Fruit fly (Drosophila melanogaster) whole organism, embryonic: ENCODE results near the gene Rabex-5.

ENCODE experiments used
- CG10654 ChIP-seq: fragments of 200-800 bp; sonication (Bioruptor generic); optimal IDR thresholded peaks from 2 replicates; lab custom pipeline; 2016; ENCODE audit warnings: missing biosample characterization, missing genetic modification characterization
- CG12391 ChIP-seq: fragments of 200-800 bp; sonication (Bioruptor generic); optimal IDR thresholded peaks from 3 replicates; lab custom pipeline; 2018; ENCODE audit warnings: missing biosample characterization, mild to moderate bottlenecking, missing genetic modification characterization, moderate library complexity
- CG13287 ChIP-seq: fragments of 200-800 bp; sonication (Bioruptor generic); IDR thresholded peaks from 2 replicates; pipeline ENCODE4 v1.3.6; 2022; ENCODE audit warnings: missing biosample characterization, missing genetic modification characterization; ENCODE audit not compliant: partially characterized antibody
- CG13775 ChIP-seq: fragments of 200-800 bp; sonication (Bioruptor generic); optimal IDR thresholded peaks from 3 replicates; lab custom pipeline; 2017; ENCODE audit warnings: missing biosample characterization, mild to moderate bottlenecking, missing genetic modification characterization
- CG14710 ChIP-seq: fragments of 200-800 bp; sonication (Bioruptor generic); optimal IDR thresholded peaks from 3 replicates; lab custom pipeline; 2019; ENCODE audit warnings: missing biosample characterization, mild to moderate bottlenecking, missing genetic modification characterization, moderate library complexity
- CG15601 ChIP-seq: fragments of 200-800 bp; sonication (Bioruptor generic); optimal IDR thresholded peaks from 3 replicates; lab custom pipeline; 2019; ENCODE audit warnings: missing biosample characterization, mild to moderate bottlenecking, missing genetic modification characterization, moderate library complexity
- CG1603 ChIP-seq: fragments of 200-800 bp; sonication (Bioruptor generic); optimal IDR thresholded peaks from 2 replicates; lab custom pipeline; 2019; ENCODE audit warnings: missing biosample characterization, mild to moderate bottlenecking, missing genetic modification characterization, moderate library complexity
- CG17186 ChIP-seq: fragments of 200-800 bp; sonication (Bioruptor generic); optimal IDR thresholded peaks from 3 replicates; lab custom pipeline; 2017; ENCODE audit warnings: missing biosample characterization, missing genetic modification reagents, missing genetic modification characterization
- CG17328 ChIP-seq: fragments of 200-800 bp; sonication (Bioruptor generic); IDR thresholded peaks from 2 replicates; pipeline ENCODE4 v1.3.6; 2022; ENCODE audit warnings: missing biosample characterization, missing genetic modification characterization
- CG17359 ChIP-seq: fragments of 200-800 bp; sonication (Bioruptor generic); optimal IDR thresholded peaks from 3 replicates; lab custom pipeline; 2018; ENCODE audit warnings: missing biosample characterization, mild to moderate bottlenecking, missing genetic modification characterization, moderate library complexity
- CG17361 ChIP-seq: fragments of 200-800 bp; sonication (Bioruptor generic); IDR thresholded peaks from 3 replicates; pipeline ENCODE4 v1.3.6; 2022; ENCODE audit warnings: missing biosample characterization, missing genetic modification characterization
- CG17802 ChIP-seq: fragments of 200-800 bp; sonication (Bioruptor generic); optimal IDR thresholded peaks from 2 replicates; lab custom pipeline; 2018; ENCODE audit warnings: missing biosample characterization, mild to moderate bottlenecking, missing genetic modification characterization, moderate library complexity
- CG2120 ChIP-seq: fragments of 200-800 bp; sonication (Bioruptor generic); optimal IDR thresholded peaks from 3 replicates; lab custom pipeline; 2016; ENCODE audit warnings: missing biosample characterization, missing genetic modification characterization
- CG30020 ChIP-seq: fragments of 200-800 bp; optimal IDR thresholded peaks from 2 replicates; lab custom pipeline; 2019; ENCODE audit warnings: missing biosample characterization, mild to moderate bottlenecking, missing genetic modification characterization, moderate library complexity
- CG3065 ChIP-seq: fragments of 200-800 bp; sonication (Bioruptor generic); optimal IDR thresholded peaks from 2 replicates; lab custom pipeline; 2016; ENCODE audit warnings: missing biosample characterization, missing genetic modification characterization
- CG3847 ChIP-seq: fragments of 200-800 bp; sonication (Bioruptor generic); IDR thresholded peaks from 2 replicates; pipeline ENCODE4 v1.3.6; 2022; ENCODE audit warnings: missing biosample characterization, missing genetic modification characterization
- CG4617 ChIP-seq: fragments of 200-800 bp; sonication (Bioruptor generic); optimal IDR thresholded peaks from 3 replicates; lab custom pipeline; 2016; ENCODE audit warnings: missing biosample characterization, missing genetic modification characterization, borderline replicate concordance
- CG5953 ChIP-seq: fragments of 200-800 bp; sonication (Bioruptor generic); IDR thresholded peaks from 2 replicates; pipeline ENCODE4 v1.3.6; 2022; ENCODE audit warnings: missing biosample characterization, missing genetic modification characterization
- CG7928 ChIP-seq: fragments of 200-800 bp; sonication (Bioruptor generic); optimal IDR thresholded peaks from 2 replicates; lab custom pipeline; 2017; ENCODE audit warnings: missing biosample characterization, mild to moderate bottlenecking, missing genetic modification characterization
- CG8388 ChIP-seq: fragments of 200-800 bp; sonication (Bioruptor generic); optimal IDR thresholded peaks from 2 replicates; lab custom pipeline; 2019; ENCODE audit warnings: missing biosample characterization, mild to moderate bottlenecking, missing genetic modification characterization, moderate library complexity
- CG9727 ChIP-seq: fragments of 200-800 bp; sonication (Bioruptor generic); optimal IDR thresholded peaks from 3 replicates; lab custom pipeline; 2017; ENCODE audit warnings: missing biosample characterization, mild to moderate bottlenecking, missing genetic modification characterization
- Chrac-16 ChIP-seq: fragments of 200-800 bp; sonication (Bioruptor generic); optimal IDR thresholded peaks from 3 replicates; lab custom pipeline; 2016; ENCODE audit warnings: missing biosample characterization, missing genetic modification characterization
- Dip3 ChIP-seq: fragments of 200-800 bp; sonication (Bioruptor generic); optimal IDR thresholded peaks from 3 replicates; lab custom pipeline; 2016; ENCODE audit warnings: missing biosample characterization, missing genetic modification characterization
- E2f2 ChIP-seq: fragments of 200-800 bp; sonication (Bioruptor generic); IDR thresholded peaks from 2 replicates; pipeline ENCODE4 v1.3.6; 2022; ENCODE audit warnings: missing biosample characterization, missing genetic modification characterization
- HLH4C ChIP-seq: fragments of 200-800 bp; sonication (Bioruptor generic); IDR thresholded peaks from 3 replicates; pipeline ENCODE4 v1.3.6; 2022; ENCODE audit warnings: missing biosample characterization, missing genetic modification characterization; ENCODE audit not compliant: partially characterized antibody
- Kr ChIP-seq: fragments of 200-800 bp; sonication (Bioruptor generic); optimal IDR thresholded peaks from 2 replicates; lab custom pipeline; 2017; ENCODE audit warnings: missing biosample characterization, mild to moderate bottlenecking, missing genetic modification characterization
- Lhr ChIP-seq: fragments of 200-800 bp; sonication (Bioruptor generic); optimal IDR thresholded peaks from 3 replicates; lab custom pipeline; 2017; ENCODE audit warnings: mild to moderate bottlenecking, missing biosample characterization, missing genetic modification reagents, missing genetic modification characterization
- Med ChIP-seq: fragments of 200-800 bp; sonication (Bioruptor generic); peaks from one replicate; lab custom pipeline; 2016; ENCODE audit warnings: missing biosample characterization, missing genetic modification characterization, mild to moderate bottlenecking, inconsistent platforms, moderate library complexity
- NC2β ChIP-seq: fragments of 200-800 bp; sonication (Bioruptor generic); optimal IDR thresholded peaks from 2 replicates; lab custom pipeline; 2016; ENCODE audit warnings: missing biosample characterization, missing genetic modification characterization
- Pdp1 ChIP-seq, 2 experiments: fragments of 200-800 bp; sonication (Bioruptor generic); optimal IDR thresholded peaks; 3 replicates each; lab custom pipeline; 2016; ENCODE audit warnings: missing biosample characterization in 2 of 2, missing genetic modification characterization in 2 of 2, mild to moderate bottlenecking in 1 of 2, moderate library complexity in 1 of 2
- Sox102F ChIP-seq: fragments of 200-800 bp; sonication (Bioruptor generic); optimal IDR thresholded peaks from 2 replicates; lab custom pipeline; 2018; ENCODE audit warnings: missing biosample characterization, mild to moderate bottlenecking, missing genetic modification characterization, moderate library complexity
- Sry-β ChIP-seq: fragments of 200-800 bp; sonication (Bioruptor generic); optimal IDR thresholded peaks from 2 replicates; lab custom pipeline; 2018; ENCODE audit warnings: missing biosample characterization, mild to moderate bottlenecking, missing genetic modification characterization, moderate library complexity
- TFAM ChIP-seq: fragments of 200-800 bp; sonication (Bioruptor generic); optimal IDR thresholded peaks from 2 replicates; lab custom pipeline; 2017; ENCODE audit warnings: missing biosample characterization, missing genetic modification characterization, inconsistent platforms
- YL-1 ChIP-seq: fragments of 200-800 bp; sonication (Bioruptor generic); optimal IDR thresholded peaks from 3 replicates; lab custom pipeline; 2017; ENCODE audit warnings: missing biosample characterization, mild to moderate bottlenecking, missing genetic modification characterization
- chif ChIP-seq, 2 experiments: fragments of 200-800 bp; sonication (Bioruptor generic); optimal IDR thresholded peaks; 3 replicates each; lab custom pipeline; 2016; ENCODE audit warnings: missing biosample characterization in 2 of 2, missing genetic modification characterization in 2 of 2
- dmrt11E ChIP-seq: fragments of 200-800 bp; sonication (Bioruptor generic); optimal IDR thresholded peaks from 3 replicates; lab custom pipeline; 2018; ENCODE audit warnings: missing biosample characterization, mild to moderate bottlenecking, missing genetic modification characterization, moderate library complexity
- dysf ChIP-seq: fragments of 200-800 bp; sonication (Bioruptor generic); IDR thresholded peaks from 3 replicates; pipeline ENCODE4 v1.3.6; 2022; ENCODE audit warnings: missing biosample characterization, missing genetic modification characterization
- fd3F ChIP-seq: fragments of 200-800 bp; sonication (Bioruptor generic); optimal IDR thresholded peaks from 2 replicates; lab custom pipeline; 2018; ENCODE audit warnings: missing biosample characterization, mild to moderate bottlenecking, missing genetic modification characterization, moderate library complexity
- gfzf ChIP-seq: fragments of 200-800 bp; sonication (Bioruptor generic); optimal IDR thresholded peaks from 2 replicates; lab custom pipeline; 2016; ENCODE audit warnings: missing biosample characterization, mild to moderate bottlenecking, missing genetic modification characterization, moderate library complexity
- grau ChIP-seq: fragments of 200-800 bp; optimal IDR thresholded peaks from 3 replicates; lab custom pipeline; 2019; ENCODE audit warnings: missing biosample characterization, mild to moderate bottlenecking, missing genetic modification characterization, moderate library complexity
- hkb ChIP-seq, 2 experiments: fragments of 200-800 bp in 1 of 2; fragments of >200 bp in 1 of 2; sonication (Bioruptor generic) in 1 of 2; IDR thresholded peaks in 1 of 2; optimal IDR thresholded peaks in 1 of 2; 2 replicates each; pipeline versions ENCODE4 v1.3.6 to Lab custom; 2017 to 2022; ENCODE audit warnings: missing biosample characterization in 1 of 2, missing genetic modification characterization in 1 of 2
- lola ChIP-seq, 3 experiments: fragments of >200 bp in 2 of 3; fragments of 200-800 bp in 1 of 3; sonication (Bioruptor generic) in 1 of 3; optimal IDR thresholded peaks; 2 replicates each; lab custom pipeline; 2017 to 2019; ENCODE audit warnings: missing biosample characterization in 3 of 3, missing genetic modification characterization in 3 of 3, mild to moderate bottlenecking in 1 of 3, moderate library complexity in 1 of 3
- sens ChIP-seq: fragments of 200-800 bp; sonication (Bioruptor generic); peaks from one replicate; lab custom pipeline; 2016; ENCODE audit warnings: missing biosample characterization, missing genetic modification characterization
- sr ChIP-seq: fragments of 200-800 bp; sonication (Bioruptor generic); IDR thresholded peaks from 3 replicates; pipeline ENCODE4 v1.3.6; 2022; ENCODE audit warnings: missing biosample characterization, missing genetic modification characterization
- stwl ChIP-seq: fragments of 200-800 bp; sonication (Bioruptor generic); optimal IDR thresholded peaks from 3 replicates; lab custom pipeline; 2018; ENCODE audit warnings: missing biosample characterization, mild to moderate bottlenecking, missing genetic modification characterization, moderate library complexity
- toy ChIP-seq: fragments of 200-800 bp; sonication (Bioruptor generic); IDR thresholded peaks from 2 replicates; pipeline ENCODE4 v1.3.6; 2022; ENCODE audit warnings: missing biosample characterization, missing genetic modification characterization
- vvl ChIP-seq: fragments of 200-800 bp; sonication (Bioruptor generic); IDR thresholded peaks from 2 replicates; pipeline ENCODE4 v1.3.6; 2022; ENCODE audit warnings: missing biosample characterization, missing genetic modification characterization
- zf30C ChIP-seq: fragments of 200-800 bp; sonication (Bioruptor generic); optimal IDR thresholded peaks from 3 replicates; lab custom pipeline; 2018; ENCODE audit warnings: missing biosample characterization, mild to moderate bottlenecking, missing genetic modification characterization

Rabex-5 gene

dm6 chr3L:1302234-1302949 is 6.7 kb downstream of the Rabex-5 start, which contains the start of the genes Rac1 and Acat2:
TSS of gene Rac1 (minus strand) at chr3L:1302683.
TSS of gene Acat2 (plus strand) at chr3L:1302944.
- TF ChIP-seq CG3847 (GFP tag; lab: Robert Waterston, UW): peak; percentile 70
- no peak for TF ChIP-seq fd3F (GFP tag; lab: Kevin White, UChicago)
- peak; percentile 15 for TF ChIP-seq dmrt11E
- TF ChIP-seq Med: peak; percentile 62
- TF ChIP-seq CG1603 (tag; lab: Kevin White, UChicago): peak; percentile 40
- peak in 1 of 2 experiments; percentile 12 for TF ChIP-seq chif (GFP tag; optimal IDR thresholded peaks at IDR 0.05; lab: Kevin White, UChicago)
- peak; percentile 26 for TF ChIP-seq grau (tag; lab: Kevin White, UChicago)
- no peak for TF ChIP-seq toy (GFP tag; lab: Robert Waterston, UW)
- peak; percentile 5 for TF ChIP-seq NC2β (GFP tag; lab: Kevin White, UChicago)
- TF ChIP-seq CG17328 (GFP tag; lab: Robert Waterston, UW): 0 out of 2 replicates have a peak, but pooled peaks have one; percentile 30
- TF ChIP-seq Dip3: peak; percentile 11
- no peak for TF ChIP-seq CG17359
- TF ChIP-seq zf30C (GFP tag; lab: Kevin White, UChicago): peak; percentile 20
- TF ChIP-seq CG12391 (tag; lab: Kevin White, UChicago): peak; percentile 57
- TF ChIP-seq sens (GFP tag; lab: Kevin White, UChicago): peak; percentile 76
- peak in 1 of 2 experiments; percentile 35 for TF ChIP-seq Pdp1 (GFP tag; optimal IDR thresholded peaks at IDR 0.05; lab: Kevin White, UChicago)
- no peak for TF ChIP-seq dysf
- peak; percentile 78 for TF ChIP-seq CG4617 (GFP tag; lab: Kevin White, UChicago)
- peak; percentile 42 for TF ChIP-seq CG2120 (GFP tag; lab: Kevin White, UChicago)
- TF ChIP-seq Kr: no peak
- peak; percentile 72 for TF ChIP-seq Lhr (GFP tag; lab: Kevin White, UChicago)
- peak; percentile 56 for TF ChIP-seq stwl (tag; lab: Kevin White, UChicago)
- no peak for TF ChIP-seq sr (GFP tag; lab: Robert Waterston, UW)
- TF ChIP-seq E2f2 (GFP tag; lab: Robert Waterston, UW): peak; percentile 80
- no peak for TF ChIP-seq Sry-β (GFP tag; lab: Kevin White, UChicago)
- TF ChIP-seq CG14710 (tag; lab: Kevin White, UChicago): peak; percentile 76
- no peak for TF ChIP-seq Sox102F (GFP tag; lab: Kevin White, UChicago)
- peak; percentile 94 for TF ChIP-seq gfzf (GFP tag; lab: Kevin White, UChicago)
- no peak for TF ChIP-seq TFAM (GFP tag; lab: Kevin White, UChicago)
- TF ChIP-seq CG17802: peak; percentile 33
- peak; percentile 64 for TF ChIP-seq CG7928 (GFP tag; lab: Kevin White, UChicago)
- TF ChIP-seq CG8388 (GFP tag; lab: Kevin White, UChicago): no peak
- TF ChIP-seq CG17186 (GFP tag; lab: Kevin White, UChicago): peak; percentile 47
- no peak for TF ChIP-seq HLH4C (GFP tag; lab: Robert Waterston, UW)
- TF ChIP-seq lola (GFP tag; optimal IDR thresholded peaks at IDR 0.05; lab: Kevin White, UChicago): peak in 1 of 3 experiments; percentile 9
- TF ChIP-seq Chrac-16 (GFP tag; lab: Kevin White, UChicago): no peak
- TF ChIP-seq CG9727 (GFP tag; lab: Kevin White, UChicago): peak; percentile 28
- TF ChIP-seq CG30020 (tag; lab: Kevin White, UChicago): peak; percentile 79
- no peak for TF ChIP-seq CG3065 (GFP tag; lab: Kevin White, UChicago)
- TF ChIP-seq CG10654 (GFP tag; lab: Kevin White, UChicago): no peak
- TF ChIP-seq vvl (GFP tag; lab: Robert Waterston, UW): peak; percentile 27; the same call in 1 of the 2 replicates
- TF ChIP-seq CG13287 (GFP tag; lab: Robert Waterston, UW): peak; percentile 19; the same call in 1 of the 2 replicates
- peak; percentile 90 for TF ChIP-seq YL-1
- TF ChIP-seq CG17361 (GFP tag; lab: Robert Waterston, UW): peak; percentile 57; the same call in 2 of the 3 replicates
- TF ChIP-seq CG13775 (GFP tag; lab: Kevin White, UChicago): no peak
- peak; percentile 93 for TF ChIP-seq hkb (optimal IDR thresholded peaks at IDR 0.05; lab: Kevin White, UChicago)
- TF ChIP-seq hkb (GFP tag; IDR thresholded peaks at IDR 0.05; lab: Robert Waterston, UW): no peak
- peak; percentile 17 for TF ChIP-seq CG15601 (tag; lab: Kevin White, UChicago)
- no peak for TF ChIP-seq CG5953 (GFP tag; lab: Robert Waterston, UW)
